Fruit fly (Drosophila melanogaster) whole organism, wandering third instar larva: ENCODE results near the gene CG34293.

ENCODE experiments used
- Abd-B ChIP-seq: fragments of >200 bp; optimal IDR thresholded peaks from 2 replicates; lab custom pipeline; 2017; ENCODE audit warnings: missing biosample characterization, missing genetic modification characterization
- CG32264 ChIP-seq: fragments of 200-800 bp; sonication (Bioruptor generic); optimal IDR thresholded peaks from 2 replicates; lab custom pipeline; 2016; ENCODE audit warnings: missing biosample characterization, missing genetic modification characterization
- CG9705 ChIP-seq: fragments of 200-800 bp; sonication (Bioruptor generic); optimal IDR thresholded peaks from 2 replicates; lab custom pipeline; 2018; ENCODE audit warnings: missing biosample characterization, mild to moderate bottlenecking, missing genetic modification characterization
- CrebA ChIP-seq: fragments of 200-800 bp; sonication (Bioruptor generic); optimal IDR thresholded peaks from 2 replicates; lab custom pipeline; 2016; ENCODE audit warnings: missing biosample characterization, mild to moderate bottlenecking, missing genetic modification characterization, borderline replicate concordance
- Dfd ChIP-seq: fragments of >200 bp; optimal IDR thresholded peaks from 2 replicates; lab custom pipeline; 2017; ENCODE audit warnings: missing biosample characterization, missing genetic modification characterization
- Dif ChIP-seq: fragments of 200-275, 200-300 bp; sonication (Bioruptor generic); optimal IDR thresholded peaks from 2 replicates; lab custom pipeline; 2018; ENCODE audit warnings: missing biosample characterization, missing genetic modification characterization; ENCODE audit not compliant: partially characterized antibody
- GATAd ChIP-seq: sonication (Bioruptor generic); optimal IDR thresholded peaks from 2 replicates; lab custom pipeline; 2016; ENCODE audit warnings: missing biosample characterization, missing genetic modification characterization
- HLH106 ChIP-seq: fragments of 200-800 bp; optimal IDR thresholded peaks from 3 replicates; lab custom pipeline; 2019; ENCODE audit warnings: missing biosample characterization, mild to moderate bottlenecking, missing genetic modification characterization, moderate library complexity
- Hnf4 ChIP-seq: fragments of 200-800 bp; sonication (Bioruptor generic); optimal IDR thresholded peaks from 2 replicates; lab custom pipeline; 2016; ENCODE audit warnings: missing biosample characterization, mild to moderate bottlenecking, missing genetic modification characterization
- Hr78 ChIP-seq: fragments of >200 bp; optimal IDR thresholded peaks from 2 replicates; lab custom pipeline; 2017; ENCODE audit warnings: missing biosample characterization, missing genetic modification characterization
- Hr83 ChIP-seq: fragments of 200-300 bp; sonication (Bioruptor generic); optimal IDR thresholded peaks from 2 replicates; lab custom pipeline; 2016; ENCODE audit warnings: missing biosample characterization, mild to moderate bottlenecking, missing genetic modification characterization, moderate library complexity; ENCODE audit not compliant: poor library complexity, severe bottlenecking
- Jra ChIP-seq: sonication (Bioruptor generic); optimal IDR thresholded peaks from 2 replicates; lab custom pipeline; 2016; ENCODE audit warnings: missing biosample characterization, missing genetic modification characterization
- Mio ChIP-seq: sonication (Bioruptor generic); optimal IDR thresholded peaks from 2 replicates; lab custom pipeline; 2016; ENCODE audit warnings: missing biosample characterization, missing genetic modification characterization
- Myc ChIP-seq: fragments of >200 bp; optimal IDR thresholded peaks from 2 replicates; lab custom pipeline; 2017
- N ChIP-seq: fragments of >200 bp; optimal IDR thresholded peaks from 2 replicates; lab custom pipeline; 2018; ENCODE audit warnings: missing biosample characterization, missing external identifiers, missing genetic modification characterization
- OdsH ChIP-seq: fragments of 200-800 bp; sonication (Bioruptor generic); optimal IDR thresholded peaks from 2 replicates; lab custom pipeline; 2016; ENCODE audit warnings: missing biosample characterization, mild to moderate bottlenecking, missing genetic modification characterization
- Rel ChIP-seq, 2 experiments: fragments of 200-800 bp; sonication (Bioruptor generic) in 1 of 2; optimal IDR thresholded peaks; 2 replicates in 1 of 2; 3 replicates in 1 of 2; lab custom pipeline; 2016 to 2019; ENCODE audit warnings: mild to moderate bottlenecking in 2 of 2, missing biosample characterization in 2 of 2, missing genetic modification characterization in 2 of 2, moderate library complexity in 1 of 2
- Sp1 ChIP-seq: fragments of 200-800 bp; sonication (Bioruptor generic); optimal IDR thresholded peaks from 3 replicates; lab custom pipeline; 2019; ENCODE audit warnings: missing biosample characterization, mild to moderate bottlenecking, missing genetic modification characterization, moderate library complexity
- Vsx2 ChIP-seq: fragments of 200-300, 225-300 bp; sonication (Bioruptor generic); optimal IDR thresholded peaks from 2 replicates; lab custom pipeline; 2018; ENCODE audit warnings: missing biosample characterization, missing genetic modification characterization; ENCODE audit not compliant: partially characterized antibody
- br ChIP-seq: fragments of 200-800 bp; sonication (Bioruptor generic); optimal IDR thresholded peaks from 2 replicates; lab custom pipeline; 2016; ENCODE audit warnings: missing biosample characterization, missing genetic modification characterization
- brk ChIP-seq: fragments of 200-800 bp; sonication (Bioruptor generic); optimal IDR thresholded peaks from 2 replicates; lab custom pipeline; 2016; ENCODE audit warnings: missing biosample characterization, mild to moderate bottlenecking, missing genetic modification characterization
- dl ChIP-seq, 2 experiments: fragments of 175-275, 200-275 bp in 1 of 2; fragments of 200-275 bp in 1 of 2; sonication (Bioruptor generic); optimal IDR thresholded peaks; lab custom pipeline; 2018; ENCODE audit warnings: mild to moderate bottlenecking in 2 of 2, missing biosample characterization in 2 of 2, missing genetic modification characterization in 2 of 2, moderate library complexity in 2 of 2; ENCODE audit not compliant: partially characterized antibody in 2 of 2, insufficient read depth in 1 of 2
- dmrt93B ChIP-seq: fragments of 200-800 bp; sonication (Bioruptor generic); optimal IDR thresholded peaks from 2 replicates; lab custom pipeline; 2018; ENCODE audit warnings: missing biosample characterization, mild to moderate bottlenecking, missing genetic modification characterization
- dsf ChIP-seq: sonication (Bioruptor generic); optimal IDR thresholded peaks from 2 replicates; lab custom pipeline; 2016; ENCODE audit warnings: missing biosample characterization, missing genetic modification characterization, borderline replicate concordance
- ey ChIP-seq: fragments of 200-800 bp; sonication (Bioruptor generic); optimal IDR thresholded peaks from 2 replicates; lab custom pipeline; 2016; ENCODE audit warnings: missing biosample characterization, missing genetic modification characterization
- foxo ChIP-seq, 2 experiments: fragments of 200-800 bp; sonication (Bioruptor generic); optimal IDR thresholded peaks; 2 replicates in 1 of 2; 3 replicates in 1 of 2; lab custom pipeline; 2016 to 2017; ENCODE audit warnings: missing biosample characterization in 2 of 2, missing genetic modification characterization in 2 of 2
- fru ChIP-seq: fragments of 200-800 bp; sonication (Bioruptor generic); optimal IDR thresholded peaks from 3 replicates; lab custom pipeline; 2016; ENCODE audit warnings: missing biosample characterization, mild to moderate bottlenecking, missing genetic modification characterization
- h ChIP-seq: fragments of 200-800 bp; sonication (Bioruptor generic); optimal IDR thresholded peaks from 3 replicates; lab custom pipeline; 2016; ENCODE audit warnings: missing biosample characterization, mild to moderate bottlenecking, missing genetic modification characterization
- jim ChIP-seq: fragments of 175-275, 200-325 bp; sonication (Bioruptor generic); optimal IDR thresholded peaks from 2 replicates; lab custom pipeline; 2016; ENCODE audit warnings: missing biosample characterization, mild to moderate bottlenecking, missing genetic modification characterization
- lola ChIP-seq: fragments of >200 bp; optimal IDR thresholded peaks from 2 replicates; lab custom pipeline; 2017; ENCODE audit warnings: missing biosample characterization, missing genetic modification characterization
- pan ChIP-seq: fragments of >200 bp; optimal IDR thresholded peaks from 2 replicates; lab custom pipeline; 2017
- psq ChIP-seq: fragments of 200-800 bp; sonication (Bioruptor generic); optimal IDR thresholded peaks from 3 replicates; lab custom pipeline; 2017; ENCODE audit warnings: missing biosample characterization, mild to moderate bottlenecking, missing genetic modification characterization, moderate library complexity
- rgr ChIP-seq: fragments of 200-800 bp; sonication (Bioruptor generic); optimal IDR thresholded peaks from 3 replicates; lab custom pipeline; 2016; ENCODE audit warnings: missing biosample characterization, mild to moderate bottlenecking, missing genetic modification characterization
- sage ChIP-seq: fragments of 200-800 bp; sonication (Bioruptor generic); optimal IDR thresholded peaks from 2 replicates; lab custom pipeline; 2016; ENCODE audit warnings: missing biosample characterization, mild to moderate bottlenecking, missing genetic modification characterization
- sv ChIP-seq: fragments of 200-800 bp; sonication (Bioruptor generic); optimal IDR thresholded peaks from 3 replicates; lab custom pipeline; 2016; ENCODE audit warnings: missing biosample characterization, missing genetic modification characterization
- tai ChIP-seq: sonication (Bioruptor generic); optimal IDR thresholded peaks from 2 replicates; lab custom pipeline; 2016; ENCODE audit warnings: missing biosample characterization, missing genetic modification characterization
- usp ChIP-seq: fragments of >200 bp; optimal IDR thresholded peaks from 2 replicates; lab custom pipeline; 2017; ENCODE audit warnings: missing biosample characterization, missing genetic modification characterization
- woc ChIP-seq: sonication (Bioruptor generic); optimal IDR thresholded peaks from 2 replicates; lab custom pipeline; 2016; ENCODE audit warnings: missing biosample characterization, mild to moderate bottlenecking, missing genetic modification characterization

The CG34293 gene

DNA sequence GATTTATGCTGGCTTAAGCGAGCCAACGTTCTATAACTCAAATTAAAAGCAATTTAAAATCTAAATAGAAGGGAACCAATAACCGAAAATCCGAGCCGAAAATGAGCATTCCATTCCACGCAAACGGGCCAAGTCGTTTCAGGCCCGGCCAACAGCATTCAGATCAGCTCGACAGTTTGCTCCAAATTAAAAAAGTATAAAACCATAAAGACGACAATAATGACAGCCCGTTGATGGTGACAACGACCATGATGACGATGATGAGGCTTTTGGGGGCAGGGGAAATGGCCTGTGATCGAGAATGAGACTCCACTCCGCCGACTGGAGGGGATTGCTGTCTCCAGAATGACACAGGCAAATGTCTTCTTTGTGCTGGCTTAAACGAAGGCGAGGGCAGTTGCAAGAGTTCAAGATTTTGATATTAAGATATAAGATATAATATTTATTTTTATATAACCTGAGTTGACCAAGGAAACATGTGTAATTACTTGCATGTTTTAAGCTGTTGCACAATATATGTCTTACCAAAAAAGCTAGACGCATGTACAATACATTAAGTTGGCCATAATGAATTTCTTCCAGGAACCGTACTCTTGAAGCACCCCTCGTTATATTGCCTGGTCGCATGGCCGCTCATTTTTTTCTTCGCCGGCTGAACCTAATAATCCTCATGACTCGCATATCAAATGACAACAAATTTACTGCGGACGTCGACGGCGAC is 39.5 kb upstream of the CG34293 start:
- no peak for TF ChIP-seq CrebA (GFP tag; lab: Kevin White, UChicago)
- no peak for TF ChIP-seq tai (GFP tag; lab: Kevin White, UChicago)
- TF ChIP-seq Sp1 (GFP tag; lab: Kevin White, UChicago): peak; percentile 24
- TF ChIP-seq GATAd (GFP tag; lab: Kevin White, UChicago): no peak
- TF ChIP-seq N (GFP tag; lab: Kevin White, UChicago): no peak
- no peak for TF ChIP-seq pan (lab: Kevin White, UChicago)
- no peak for TF ChIP-seq usp (GFP tag; lab: Kevin White, UChicago)
- TF ChIP-seq Dfd (GFP tag; lab: Kevin White, UChicago): no peak
- TF ChIP-seq Myc: no peak
- no peak for TF ChIP-seq dsf
- peak; percentile 8 for TF ChIP-seq sage (GFP tag; lab: Kevin White, UChicago)
- TF ChIP-seq fru (GFP tag; lab: Kevin White, UChicago): peak; percentile 28
- no peak for TF ChIP-seq Vsx2 (GFP tag; lab: Kevin White, UChicago)
- no peak for TF ChIP-seq ey (GFP tag; lab: Kevin White, UChicago)
- TF ChIP-seq OdsH: peak; percentile 29
- no peak for TF ChIP-seq Abd-B (GFP tag; lab: Kevin White, UChicago)
- TF ChIP-seq Jra (GFP tag; lab: Kevin White, UChicago): no peak
- TF ChIP-seq CG32264 (GFP tag; lab: Kevin White, UChicago): no peak
- peak; percentile 48 for TF ChIP-seq dmrt93B
- TF ChIP-seq br: no peak
- no peak for TF ChIP-seq sv
- no peak for TF ChIP-seq Hr83 (GFP tag; lab: Kevin White, UChicago)
- no peak for TF ChIP-seq Mio
- no peak for TF ChIP-seq woc
- TF ChIP-seq psq: peak; percentile 36
- no peak for TF ChIP-seq dl (GFP tag; optimal IDR thresholded peaks at IDR 0.05; lab: Kevin White, UChicago; ENCODE audit: insufficient read depth in 1 of 2, partially characterized antibody in 2 of 2)
- TF ChIP-seq Rel (GFP tag; optimal IDR thresholded peaks at IDR 0.05; lab: Kevin White, UChicago): no peak
- TF ChIP-seq Rel (tag; optimal IDR thresholded peaks at IDR 0.05; lab: Kevin White, UChicago): no peak
- TF ChIP-seq brk (GFP tag; lab: Kevin White, UChicago): no peak
- no peak for TF ChIP-seq lola (GFP tag; lab: Kevin White, UChicago)
- no peak for TF ChIP-seq Hnf4 (GFP tag; lab: Kevin White, UChicago)
- TF ChIP-seq rgr (GFP tag; lab: Kevin White, UChicago): peak; percentile 10
- TF ChIP-seq Hr78 (GFP tag; lab: Kevin White, UChicago): no peak
- peak in 1 of 2 experiments; percentile 49 for TF ChIP-seq foxo (GFP tag; optimal IDR thresholded peaks at IDR 0.05; lab: Kevin White, UChicago)
- peak; percentile 56 for TF ChIP-seq HLH106 (tag; lab: Kevin White, UChicago)
- TF ChIP-seq CG9705 (GFP tag; lab: Kevin White, UChicago): peak; percentile 13
- no peak for TF ChIP-seq Dif (GFP tag; lab: Kevin White, UChicago)
- TF ChIP-seq h (GFP tag; lab: Kevin White, UChicago): peak; percentile 19
- no peak for TF ChIP-seq jim (GFP tag; lab: Kevin White, UChicago)

DNA sequence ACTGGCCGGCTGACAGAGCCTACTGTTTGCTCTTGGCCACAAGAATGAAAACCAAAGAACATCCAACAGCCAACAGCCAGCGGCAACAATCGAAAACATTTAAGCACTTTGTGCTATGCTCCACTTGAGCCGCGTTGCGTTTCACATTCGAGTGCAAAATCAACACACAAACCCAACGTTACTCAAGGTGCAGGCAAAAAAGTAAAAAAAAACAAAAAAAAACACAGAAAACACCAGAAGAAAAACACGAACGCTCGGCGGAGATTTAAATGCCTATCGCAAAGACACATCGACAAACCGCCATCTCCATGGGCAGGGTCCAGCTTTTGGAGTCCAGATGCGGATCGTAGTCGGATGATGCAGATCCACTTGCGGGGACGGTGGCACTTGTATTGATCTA is 38.5 kb upstream of the CG34293 start:
- TF ChIP-seq CG32264 (GFP tag; lab: Kevin White, UChicago) (no peak), pan (lab: Kevin White, UChicago) (no peak), sage (GFP tag; lab: Kevin White, UChicago) (no peak), Vsx2 (GFP tag; lab: Kevin White, UChicago) (no peak), OdsH (no peak), fru (GFP tag; lab: Kevin White, UChicago) (no peak), usp (GFP tag; lab: Kevin White, UChicago) (no peak), tai (GFP tag; lab: Kevin White, UChicago) (no peak), psq (no peak)
